Fruit fly (Drosophila melanogaster): ENCODE results near the gene jp.

- TF ChIP-seq H15 (GFP tag; IDR thresholded peaks at IDR 0.05) (no peak), en (GFP tag; optimal IDR thresholded peaks at IDR 0.05) (no peak), CG10979 (tag; optimal IDR thresholded peaks at IDR 0.05) (no peak), CG32772 (GFP tag; IDR thresholded peaks at IDR 0.05) (no peak), CG6791 (GFP tag; IDR thresholded peaks at IDR 0.05; ENCODE audit: partially characterized antibody) (no peak), CG7839 (tag; optimal IDR thresholded peaks at IDR 0.05) (no peak), inv (GFP tag; IDR thresholded peaks at IDR 0.05; ENCODE audit: partially characterized antibody) (no peak), lbe (GFP tag; optimal IDR thresholded peaks at IDR 0.05) (no peak), CG34224 (GFP tag; IDR thresholded peaks at IDR 0.05; ENCODE audit: partially characterized antibody) (no peak), luna (GFP tag; optimal IDR thresholded peaks at IDR 0.05) (no peak), Fer3 (tag; optimal IDR thresholded peaks at IDR 0.05) (no peak), CG6654 (GFP tag; optimal IDR thresholded peaks at IDR 0.05) (no peak), unc-4 (GFP tag; IDR thresholded peaks at IDR 0.05; ENCODE audit: partially characterized antibody) (no peak)
Measured at dm6 chr2L:9539988-9540573, 26.5 kb downstream of the jp start, which contains the start of gene CG17855.

Measured in whole organism, embryonic.